Worm (Caenorhabditis elegans): ENCODE results near the gene Y57G11C.1147.

ce11 chrIV:14829026-14829425, 31.7 kb upstream of the Y57G11C.1147 start, which contains the start of gene hhat-2:
- TF ChIP-seq mbf-1 (tag; optimal IDR thresholded peaks at IDR 0.05) (no peak), unc-62 (GFP tag; optimal IDR thresholded peaks at IDR 0.05) (no peak), nhr-25 (tag; optimal IDR thresholded peaks at IDR 0.05) (no peak)

Data from whole organism, L2 larva.